Fruit fly (Drosophila melanogaster) whole organism, embryonic: ENCODE measurements around the gene shv.

Experiments used
- Aef1 ChIP-seq: fragments of 200-800 bp; sonication (Bioruptor generic); IDR thresholded peaks from 3 replicates; pipeline ENCODE4 v1.3.6; 2022; ENCODE audit warnings: missing biosample characterization, missing genetic modification characterization
- CG10274 ChIP-seq: fragments of 200-800 bp; sonication (Bioruptor generic); optimal IDR thresholded peaks from 3 replicates; lab custom pipeline; 2017; ENCODE audit warnings: missing biosample characterization, mild to moderate bottlenecking, missing genetic modification characterization
- CG10321 ChIP-seq: fragments of 200-800 bp; sonication (Bioruptor generic); IDR thresholded peaks from 2 replicates; pipeline ENCODE4 v1.3.6; 2022; ENCODE audit warnings: missing biosample characterization, missing genetic modification characterization
- CG10431 ChIP-seq: fragments of 200-800 bp; sonication (Bioruptor generic); optimal IDR thresholded peaks from 3 replicates; lab custom pipeline; 2018; ENCODE audit warnings: missing biosample characterization, mild to moderate bottlenecking, missing genetic modification characterization
- CG11560 ChIP-seq: fragments of 200-800 bp; sonication (Bioruptor generic); IDR thresholded peaks from 3 replicates; pipeline ENCODE4 v1.3.6; 2022; ENCODE audit warnings: missing biosample characterization, missing genetic modification characterization
- CG11695 ChIP-seq: fragments of 200-800 bp; sonication (Bioruptor generic); IDR thresholded peaks from 3 replicates; pipeline ENCODE4 v1.3.6; 2022; ENCODE audit warnings: missing biosample characterization, missing genetic modification characterization
- CG13894 ChIP-seq: fragments of 200-800 bp; sonication (Bioruptor generic); optimal IDR thresholded peaks from 3 replicates; lab custom pipeline; 2018; ENCODE audit warnings: missing biosample characterization, mild to moderate bottlenecking, missing genetic modification characterization, moderate library complexity
- CG15514 ChIP-seq: fragments of 200-800 bp; sonication (Bioruptor generic); optimal IDR thresholded peaks from 3 replicates; lab custom pipeline; 2017; ENCODE audit warnings: missing biosample characterization, missing genetic modification characterization, mild to moderate bottlenecking, moderate library complexity, missing genetic modification reagents
- CG1602 ChIP-seq: fragments of 200-800 bp; sonication (Bioruptor generic); optimal IDR thresholded peaks from 3 replicates; lab custom pipeline; 2016; ENCODE audit warnings: missing biosample characterization, missing genetic modification characterization
- CG2889 ChIP-seq: fragments of 200-800 bp; sonication (Bioruptor generic); IDR thresholded peaks from 3 replicates; pipeline ENCODE4 v1.3.6; 2022; ENCODE audit warnings: missing biosample characterization, missing genetic modification characterization
- CG31365 ChIP-seq: fragments of 200-800 bp; sonication (Bioruptor generic); optimal IDR thresholded peaks from 2 replicates; lab custom pipeline; 2018; ENCODE audit warnings: missing biosample characterization, mild to moderate bottlenecking, missing genetic modification characterization
- CG33557 ChIP-seq: fragments of 200-800 bp; sonication (Bioruptor generic); optimal IDR thresholded peaks from 2 replicates; lab custom pipeline; 2019; ENCODE audit warnings: missing biosample characterization, mild to moderate bottlenecking, missing genetic modification characterization, moderate library complexity
- CG4282 ChIP-seq: fragments of 200-800 bp; sonication (Bioruptor generic); optimal IDR thresholded peaks from 2 replicates; lab custom pipeline; 2016; ENCODE audit warnings: missing biosample characterization, missing genetic modification characterization
- CG5953 ChIP-seq: fragments of 200-800 bp; sonication (Bioruptor generic); IDR thresholded peaks from 2 replicates; pipeline ENCODE4 v1.3.6; 2022; ENCODE audit warnings: missing biosample characterization, missing genetic modification characterization
- CG6683 ChIP-seq: fragments of 200-800 bp; sonication (Bioruptor generic); optimal IDR thresholded peaks from 2 replicates; lab custom pipeline; 2017; ENCODE audit warnings: missing biosample characterization, mild to moderate bottlenecking, missing genetic modification characterization, missing genetic modification reagents
- CG7963 ChIP-seq: fragments of 200-800 bp; sonication (Bioruptor generic); IDR thresholded peaks from 3 replicates; pipeline ENCODE4 v1.3.6; 2022; ENCODE audit warnings: missing biosample characterization, missing genetic modification characterization; ENCODE audit not compliant: partially characterized antibody
- CG8089 ChIP-seq: fragments of 200-800 bp; sonication (Bioruptor generic); optimal IDR thresholded peaks from 3 replicates; lab custom pipeline; 2016; ENCODE audit warnings: missing biosample characterization, missing genetic modification characterization
- Dbx ChIP-seq: fragments of 200-800 bp; sonication (Bioruptor generic); IDR thresholded peaks from 3 replicates; pipeline ENCODE4 v1.3.6; 2022; ENCODE audit warnings: missing biosample characterization, missing genetic modification characterization
- Dref ChIP-seq: fragments of 200-800 bp; sonication (Bioruptor generic); IDR thresholded peaks from 2 replicates; pipeline ENCODE4 v1.3.6; 2022; ENCODE audit warnings: missing biosample characterization, missing genetic modification characterization
- E2f2 ChIP-seq: fragments of 200-800 bp; sonication (Bioruptor generic); IDR thresholded peaks from 2 replicates; pipeline ENCODE4 v1.3.6; 2022; ENCODE audit warnings: missing biosample characterization, missing genetic modification characterization
- Ets97D ChIP-seq: fragments of 200-800 bp; sonication (Bioruptor generic); optimal IDR thresholded peaks from 3 replicates; lab custom pipeline; 2016; ENCODE audit warnings: missing biosample characterization, missing genetic modification characterization
- H2.0 ChIP-seq: fragments of 200-800 bp; sonication (Bioruptor generic); IDR thresholded peaks from 2 replicates; pipeline ENCODE4 v1.3.6; 2022; ENCODE audit warnings: missing biosample characterization, missing genetic modification characterization
- Lpt ChIP-seq: fragments of >200 bp; optimal IDR thresholded peaks from 2 replicates; lab custom pipeline; 2018; ENCODE audit warnings: missing biosample characterization, missing genetic modification characterization
- NFAT ChIP-seq: fragments of 200-800 bp; sonication (Bioruptor generic); IDR thresholded peaks from 2 replicates; pipeline ENCODE4 v1.3.6; 2022; ENCODE audit warnings: missing biosample characterization, missing genetic modification characterization
- NK7.1 ChIP-seq: fragments of 200-800 bp; sonication (Bioruptor generic); optimal IDR thresholded peaks from 3 replicates; lab custom pipeline; 2016; ENCODE audit warnings: missing biosample characterization, missing genetic modification characterization
- Oaz ChIP-seq: fragments of 200-800 bp; sonication (Bioruptor generic); IDR thresholded peaks from 2 replicates; pipeline ENCODE4 v1.3.6; 2022; ENCODE audit warnings: missing biosample characterization, missing genetic modification characterization
- Pdp1 ChIP-seq, 2 experiments: fragments of 200-800 bp; sonication (Bioruptor generic); optimal IDR thresholded peaks; 3 replicates each; lab custom pipeline; 2016; ENCODE audit warnings: missing biosample characterization in 2 of 2, missing genetic modification characterization in 2 of 2, mild to moderate bottlenecking in 1 of 2, moderate library complexity in 1 of 2
- Sin3A ChIP-seq: fragments of >200 bp; optimal IDR thresholded peaks from 2 replicates; lab custom pipeline; 2018
- Sox100B ChIP-seq: fragments of 200-800 bp; sonication (Bioruptor generic); optimal IDR thresholded peaks from 3 replicates; lab custom pipeline; 2018; ENCODE audit warnings: missing biosample characterization, mild to moderate bottlenecking, missing genetic modification characterization
- Sry-β ChIP-seq: fragments of 200-800 bp; sonication (Bioruptor generic); optimal IDR thresholded peaks from 2 replicates; lab custom pipeline; 2018; ENCODE audit warnings: missing biosample characterization, mild to moderate bottlenecking, missing genetic modification characterization, moderate library complexity
- Vsx1 ChIP-seq: fragments of 200-800 bp; sonication (Bioruptor generic); optimal IDR thresholded peaks from 2 replicates; lab custom pipeline; 2017; ENCODE audit warnings: missing biosample characterization, mild to moderate bottlenecking, missing genetic modification characterization, missing genetic modification reagents
- Xbp1 ChIP-seq: fragments of 200-800 bp; sonication (Bioruptor generic); optimal IDR thresholded peaks from 3 replicates; lab custom pipeline; 2016; ENCODE audit warnings: missing biosample characterization, mild to moderate bottlenecking, missing genetic modification characterization
- YL-1 ChIP-seq: fragments of 200-800 bp; sonication (Bioruptor generic); optimal IDR thresholded peaks from 3 replicates; lab custom pipeline; 2017; ENCODE audit warnings: missing biosample characterization, mild to moderate bottlenecking, missing genetic modification characterization
- aop ChIP-seq: fragments of 200-800 bp; sonication (Bioruptor generic); IDR thresholded peaks from 2 replicates; pipeline ENCODE4 v1.3.6; 2022; ENCODE audit warnings: missing biosample characterization, missing genetic modification characterization
- az2 ChIP-seq: fragments of 200-800 bp; sonication (Bioruptor generic); optimal IDR thresholded peaks from 3 replicates; lab custom pipeline; 2016; ENCODE audit warnings: missing biosample characterization, missing genetic modification characterization
- btn ChIP-seq: fragments of 200-800 bp; sonication (Bioruptor generic); optimal IDR thresholded peaks from 2 replicates; lab custom pipeline; 2016; ENCODE audit warnings: missing biosample characterization, missing genetic modification characterization
- ci ChIP-seq: fragments of 200-800 bp; sonication (Bioruptor generic); IDR thresholded peaks from 3 replicates; pipeline ENCODE4 v1.3.6; 2022; ENCODE audit warnings: missing biosample characterization, missing genetic modification characterization
- dmrt11E ChIP-seq: fragments of 200-800 bp; sonication (Bioruptor generic); optimal IDR thresholded peaks from 3 replicates; lab custom pipeline; 2018; ENCODE audit warnings: missing biosample characterization, mild to moderate bottlenecking, missing genetic modification characterization, moderate library complexity
- esg ChIP-seq: fragments of 200-800 bp; sonication (Bioruptor generic); conservative IDR thresholded peaks from 2 replicates; pipeline ENCODE4 v1.3.6; 2022; ENCODE audit warnings: missing biosample characterization, missing genetic modification characterization
- fru ChIP-seq: fragments of >200 bp; optimal IDR thresholded peaks from 2 replicates; lab custom pipeline; 2017
- insv ChIP-seq, 2 experiments: fragments of 200-800 bp; sonication (Bioruptor generic); optimal IDR thresholded peaks; 3 replicates each; lab custom pipeline; 2016 to 2018; ENCODE audit warnings: missing biosample characterization in 2 of 2, missing genetic modification characterization in 2 of 2
- kay ChIP-seq: fragments of 200-800 bp; sonication (Bioruptor generic); optimal IDR thresholded peaks from 2 replicates; lab custom pipeline; 2016; ENCODE audit warnings: missing biosample characterization, missing genetic modification characterization
- nerfin-2 ChIP-seq: fragments of 200-800 bp; sonication (Bioruptor generic); IDR thresholded peaks from 2 replicates; pipeline ENCODE4 v1.3.6; 2022; ENCODE audit warnings: missing biosample characterization, missing genetic modification characterization; ENCODE audit not compliant: partially characterized antibody
- pho ChIP-seq: fragments of 200-800 bp; sonication (Bioruptor generic); optimal IDR thresholded peaks from 2 replicates; lab custom pipeline; 2016; ENCODE audit warnings: missing biosample characterization, missing genetic modification characterization
- ro ChIP-seq: fragments of 200-800 bp; sonication (Bioruptor generic); IDR thresholded peaks from 2 replicates; pipeline ENCODE4 v1.3.6; 2022; ENCODE audit warnings: missing biosample characterization, missing genetic modification characterization
- run ChIP-seq: fragments of 200-800 bp; sonication (Bioruptor generic); optimal IDR thresholded peaks from 3 replicates; lab custom pipeline; 2018; ENCODE audit warnings: missing biosample characterization, mild to moderate bottlenecking, missing genetic modification characterization
- tap ChIP-seq: fragments of 200-800 bp; optimal IDR thresholded peaks from 3 replicates; lab custom pipeline; 2019; ENCODE audit warnings: missing biosample characterization, mild to moderate bottlenecking, missing genetic modification characterization, moderate library complexity
- tll ChIP-seq, 2 experiments: fragments of 200-800 bp in 1 of 2; fragments of >200 bp in 1 of 2; sonication (Bioruptor generic) in 1 of 2; optimal IDR thresholded peaks; 2 replicates each; lab custom pipeline; 2017 to 2019; ENCODE audit warnings: missing biosample characterization in 2 of 2, missing genetic modification characterization in 2 of 2, mild to moderate bottlenecking in 1 of 2, moderate library complexity in 1 of 2
- toy ChIP-seq: fragments of 200-800 bp; sonication (Bioruptor generic); IDR thresholded peaks from 2 replicates; pipeline ENCODE4 v1.3.6; 2022; ENCODE audit warnings: missing biosample characterization, missing genetic modification characterization
- zfh2 ChIP-seq: fragments of 200-800 bp; sonication (Bioruptor generic); optimal IDR thresholded peaks from 2 replicates; lab custom pipeline; 2016; ENCODE audit warnings: missing biosample characterization, missing genetic modification characterization

The shv gene

DNA sequence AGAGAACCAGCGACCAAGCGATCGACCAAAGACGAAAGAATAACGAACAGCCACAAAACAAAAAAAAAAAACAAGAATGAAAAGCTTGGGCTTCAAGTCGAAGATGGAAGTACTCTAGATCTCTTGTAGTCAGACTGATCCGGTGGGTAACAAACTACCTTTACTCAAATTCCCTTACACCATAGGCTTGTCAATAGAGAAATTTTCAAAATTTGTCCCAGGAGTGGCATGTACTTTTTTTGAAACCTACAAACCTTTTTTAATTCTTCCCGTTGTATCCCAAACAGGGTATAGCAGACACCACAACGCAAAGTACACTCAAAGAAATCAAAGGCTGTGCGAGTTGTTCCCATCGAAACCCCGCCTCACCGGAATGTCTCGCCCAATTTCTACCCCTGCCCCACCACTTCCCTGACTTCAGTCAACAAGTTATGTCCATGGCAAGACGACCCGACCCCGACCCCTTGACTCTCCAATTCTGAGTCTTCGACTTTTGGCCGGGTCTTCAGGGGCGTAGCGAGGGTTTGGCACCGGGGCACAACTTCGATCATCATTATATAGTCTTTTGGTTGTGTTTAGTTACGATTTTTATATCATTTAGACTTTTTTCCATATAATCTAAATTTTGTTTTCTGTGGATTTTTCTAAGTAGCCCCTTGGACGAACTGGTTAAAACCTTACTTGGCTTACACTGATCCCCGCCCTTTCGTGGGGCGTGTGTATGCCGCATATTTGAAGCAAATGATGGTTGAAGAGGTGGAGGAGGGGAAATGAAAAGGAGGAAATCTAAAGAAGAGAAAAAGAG lies 23.0 kb upstream of the shv start (continued):
- TF ChIP-seq CG5953 (GFP tag; lab: Robert Waterston, UW) = no peak
- TF ChIP-seq run (tag; lab: Kevin White, UChicago) = no peak
- TF ChIP-seq ci (GFP tag; lab: Robert Waterston, UW) = peak; percentile 49; the same call in 1 of the 3 replicates
- no peak for TF ChIP-seq CG10431
- no peak for TF ChIP-seq CG6683 (GFP tag; lab: Kevin White, UChicago)
- peak; percentile 43 for TF ChIP-seq zfh2 (GFP tag; lab: Kevin White, UChicago)
- TF ChIP-seq pho (GFP tag; lab: Kevin White, UChicago) = peak; percentile 52
- TF ChIP-seq Oaz (GFP tag; lab: Robert Waterston, UW) = no peak
- TF ChIP-seq insv (GFP tag; optimal IDR thresholded peaks at IDR 0.05; lab: Kevin White, UChicago) = no peak
- TF ChIP-seq E2f2 (GFP tag; lab: Robert Waterston, UW) = peak; percentile 26; the same call in 1 of the 2 replicates
- no peak for TF ChIP-seq esg
- TF ChIP-seq CG7963 (GFP tag; lab: Robert Waterston, UW) = no peak
- no peak for TF ChIP-seq CG4282 (GFP tag; lab: Kevin White, UChicago)
- 0 out of 2 replicates have a peak, but pooled peaks have one; percentile 32 for TF ChIP-seq aop (GFP tag; lab: Robert Waterston, UW)
- peak; percentile 49 for TF ChIP-seq CG33557 (GFP tag; lab: Kevin White, UChicago)
- TF ChIP-seq CG1602 = peak; percentile 41
- TF ChIP-seq fru (lab: Kevin White, UChicago) = no peak
- no peak for TF ChIP-seq btn
- TF ChIP-seq CG31365 (tag; lab: Kevin White, UChicago) = no peak
- TF ChIP-seq kay = peak; percentile 13
- no peak for TF ChIP-seq CG10321
- TF ChIP-seq CG15514 = peak; percentile 13
- TF ChIP-seq az2 = peak; percentile 53
- TF ChIP-seq CG11560 (tag; lab: Robert Waterston, UW) = no peak
- no peak for TF ChIP-seq Dref (GFP tag; lab: Robert Waterston, UW)
- TF ChIP-seq CG11695 (GFP tag; lab: Robert Waterston, UW) = no peak
- TF ChIP-seq Sox100B (GFP tag; lab: Kevin White, UChicago) = no peak
- no peak for TF ChIP-seq CG2889
- TF ChIP-seq Dbx (GFP tag; lab: Robert Waterston, UW) = 0 out of 3 replicates have a peak, but pooled peaks have one; percentile 23
- TF ChIP-seq Aef1 (GFP tag; lab: Robert Waterston, UW) = peak; percentile 42; the same call in 2 of the 3 replicates
- TF ChIP-seq YL-1 = no peak
- no peak for TF ChIP-seq Sry-β (GFP tag; lab: Kevin White, UChicago)
- TF ChIP-seq CG8089 (GFP tag; lab: Kevin White, UChicago) = peak; percentile 61
- TF ChIP-seq Pdp1 (GFP tag; optimal IDR thresholded peaks at IDR 0.05; lab: Kevin White, UChicago) = peak; percentile 61 to 64
- no peak for TF ChIP-seq NK7.1 (GFP tag; lab: Kevin White, UChicago)
- peak; percentile 41 for TF ChIP-seq CG13894 (tag; lab: Kevin White, UChicago)
- no peak for TF ChIP-seq Lpt (GFP tag; lab: Kevin White, UChicago)
- TF ChIP-seq Xbp1 (GFP tag; lab: Kevin White, UChicago) = peak; percentile 51
- no peak for TF ChIP-seq tll (GFP tag; optimal IDR thresholded peaks at IDR 0.05; lab: Kevin White, UChicago)
- TF ChIP-seq dmrt11E = peak; percentile 65
- TF ChIP-seq Ets97D (GFP tag; lab: Kevin White, UChicago) = no peak
- TF ChIP-seq H2.0 (GFP tag; lab: Robert Waterston, UW) = no peak
- no peak for TF ChIP-seq CG10274 (GFP tag; lab: Kevin White, UChicago)
- TF ChIP-seq tap = no peak
- TF ChIP-seq toy (GFP tag; lab: Robert Waterston, UW) = no peak
- TF ChIP-seq nerfin-2 (GFP tag; lab: Robert Waterston, UW) = no peak
- peak; percentile 64 for TF ChIP-seq NFAT (GFP tag; lab: Robert Waterston, UW)
- no peak for TF ChIP-seq Sin3A
- peak; percentile 31 for TF ChIP-seq Vsx1 (GFP tag; lab: Kevin White, UChicago)
- no peak for TF ChIP-seq ro (GFP tag; lab: Robert Waterston, UW)
